Worm (Caenorhabditis elegans): Measurements from ENCODE around the gene ZK1290.10.

The ZK1290.10 gene

DNA sequence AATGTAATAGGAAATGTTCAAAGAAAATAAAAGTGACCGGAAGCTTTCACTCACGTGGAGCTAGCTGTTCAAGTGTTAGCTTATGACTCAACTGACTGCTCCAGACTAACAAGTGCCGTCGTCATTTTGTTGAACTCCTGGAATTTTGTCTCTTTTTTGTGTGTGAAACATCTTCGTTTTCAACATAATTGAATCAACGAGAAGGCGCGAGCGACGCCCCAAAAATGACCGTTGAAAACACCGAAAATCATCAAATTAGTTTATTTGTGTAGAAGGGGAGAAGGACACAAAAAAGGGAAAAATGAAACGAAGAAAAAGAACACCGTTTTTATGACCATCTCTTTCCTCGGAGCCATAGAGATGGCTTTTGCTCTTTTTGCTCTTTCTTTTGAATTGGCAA lies 1.7 kb upstream of the ZK1290.10 start, which contains the start of gene ZK1290.14:
Gene ZK1290.14 (minus strand): TSS at position 139 of the 400 bp plus-strand sequence.
- TF ChIP-seq bed-3 (GFP tag; optimal IDR thresholded peaks at IDR 0.05) (no peak), nhr-28 (tag; optimal IDR thresholded peaks at IDR 0.05) (no peak), mep-1 (tag; optimal IDR thresholded peaks at IDR 0.05) (no peak)

DNA sequence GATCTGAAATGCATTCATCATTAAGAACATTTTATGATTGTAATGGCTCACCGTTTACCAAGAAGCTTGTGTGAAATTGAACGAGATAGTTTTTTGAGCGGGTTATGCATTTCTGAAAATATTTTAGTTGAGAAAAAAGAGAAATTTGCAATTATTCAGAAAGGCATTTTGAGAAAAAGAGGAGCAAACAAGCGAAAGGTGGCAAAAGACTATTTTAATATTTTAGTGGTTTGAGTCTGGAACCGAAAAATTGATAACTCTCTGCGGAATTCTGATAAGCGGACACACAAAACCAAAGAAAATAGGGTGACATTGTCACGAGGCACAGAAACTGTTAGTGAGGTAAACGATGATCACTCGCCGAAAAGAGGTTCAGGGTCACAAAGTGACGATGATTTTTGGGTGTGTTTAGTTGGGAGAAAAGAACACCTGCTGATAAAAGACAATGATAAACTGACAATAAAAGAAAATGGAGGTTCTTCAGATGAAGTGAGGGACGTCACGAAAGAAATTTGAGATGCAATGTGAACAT lies 1.1 kb upstream of the ZK1290.10 start:
- TF ChIP-seq ham-2 (GFP tag; optimal IDR thresholded peaks at IDR 0.05) (no peak), flh-1 (GFP tag; optimal IDR thresholded peaks at IDR 0.05) (no peak), nhr-2 (tag; optimal IDR thresholded peaks at IDR 0.05) (no peak), ceh-83 (GFP tag; optimal IDR thresholded peaks at IDR 0.05) (no peak)

DNA sequence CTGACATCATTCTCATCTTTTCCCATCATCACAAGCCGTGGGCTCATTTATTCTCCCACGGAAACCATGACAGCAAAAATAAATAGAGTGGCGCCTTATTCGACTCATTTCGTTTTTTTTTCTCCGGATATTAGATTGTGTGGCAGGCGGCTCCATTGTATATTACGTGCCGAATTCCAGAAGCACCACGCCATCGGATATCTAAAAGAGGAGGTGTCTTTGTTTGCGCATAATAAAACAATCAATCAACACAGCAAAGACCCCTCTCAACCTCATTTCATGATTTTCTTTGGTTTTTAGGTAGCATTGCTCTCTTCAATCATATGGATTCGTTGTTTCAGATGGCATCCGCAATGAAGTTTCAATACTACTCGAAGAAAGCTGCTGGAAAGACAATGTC lies 4.7 kb downstream of the ZK1290.10 start, which contains the start of gene tph-1:
Gene tph-1 (plus strand): TSS at position 301 of the 400 bp plus-strand sequence.
- TF ChIP-seq hlh-1 (tag; optimal IDR thresholded peaks at IDR 0.05) (no peak), elt-1 (tag; optimal IDR thresholded peaks at IDR 0.05; ENCODE audit: borderline replicate concordance, insufficient read depth) (no peak), unc-120 (tag; optimal IDR thresholded peaks at IDR 0.05; ENCODE audit: poor library complexity, severe bottlenecking) (no peak), cnd-1 (tag; optimal IDR thresholded peaks at IDR 0.05) (no peak), unc-39 (tag; optimal IDR thresholded peaks at IDR 0.05) (no peak)

DNA sequence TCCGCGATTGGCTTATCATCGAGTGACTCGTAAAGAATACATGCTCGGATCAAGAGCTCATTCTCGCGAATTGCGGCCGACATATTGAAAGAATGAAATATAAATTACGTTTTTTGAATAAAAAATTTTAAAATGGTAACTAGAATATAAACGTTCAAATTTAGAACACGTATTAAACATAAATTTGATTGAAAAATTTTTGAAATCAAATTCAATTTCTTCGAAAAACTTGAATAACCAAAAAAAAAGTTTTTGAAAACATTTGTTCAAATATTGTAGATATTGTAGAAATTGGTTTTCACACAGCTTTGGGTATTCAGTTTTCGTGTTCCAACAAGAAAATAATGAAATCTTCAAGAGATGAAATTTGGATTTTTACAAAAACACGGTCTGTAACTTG lies 5.7 kb downstream of the ZK1290.10 start, which contains the start of gene fbxa-224:
Gene fbxa-224 (minus strand): TSS at position 101 of the 400 bp plus-strand sequence.
- TF ChIP-seq flh-1 (GFP tag; optimal IDR thresholded peaks at IDR 0.05) (no peak), sptf-1 (tag; optimal IDR thresholded peaks at IDR 0.05) (no peak), ceh-83 (GFP tag; optimal IDR thresholded peaks at IDR 0.05) (no peak), snpc-4 (tag; optimal IDR thresholded peaks at IDR 0.05) (no peak), unc-39 (tag; optimal IDR thresholded peaks at IDR 0.05) (no peak), nhr-12 (tag; optimal IDR thresholded peaks at IDR 0.05) (no peak), ces-1 (GFP tag; optimal IDR thresholded peaks at IDR 0.05) (no peak), lsy-2 (tag; optimal IDR thresholded peaks at IDR 0.05) (no peak), elt-1 (tag; optimal IDR thresholded peaks at IDR 0.05; ENCODE audit: borderline replicate concordance, insufficient read depth) (no peak), mls-2 (tag; optimal IDR thresholded peaks at IDR 0.05) (no peak), mab-5 (tag; optimal IDR thresholded peaks at IDR 0.05) (no peak)

DNA sequence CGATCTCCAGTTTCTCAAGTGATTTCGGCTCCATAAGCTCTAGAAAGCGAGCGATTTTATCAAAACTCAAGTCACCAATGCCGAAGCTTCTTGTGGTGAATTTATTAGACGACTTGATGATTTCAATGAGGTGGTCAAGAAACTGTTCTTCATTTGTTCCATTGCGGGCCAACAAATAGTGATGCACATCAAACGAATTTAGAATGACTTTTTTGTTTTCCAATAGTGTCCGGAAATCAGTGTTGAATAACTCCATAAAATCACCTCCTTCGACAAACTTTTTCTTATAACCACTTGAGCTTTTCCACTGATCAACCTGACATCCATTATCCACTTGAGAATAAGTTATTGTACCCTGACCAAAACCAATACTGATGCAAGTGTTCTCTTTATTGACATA lies 6.4 kb downstream of the ZK1290.10 start:
- TF ChIP-seq bed-3 (GFP tag; optimal IDR thresholded peaks at IDR 0.05), result no peak
- no peak for TF ChIP-seq ceh-43 (GFP tag; optimal IDR thresholded peaks at IDR 0.05)
- TF ChIP-seq ceh-39 (tag; optimal IDR thresholded peaks at IDR 0.05), result no peak
- no peak for TF ChIP-seq snpc-4 (tag; optimal IDR thresholded peaks at IDR 0.05)
- no peak for TF ChIP-seq nhr-12 (tag; optimal IDR thresholded peaks at IDR 0.05)
- TF ChIP-seq nhr-2 (tag; optimal IDR thresholded peaks at IDR 0.05), result no peak
- TF ChIP-seq drap-1 (GFP tag; optimal IDR thresholded peaks at IDR 0.05), result no peak
- TF ChIP-seq unc-62 (GFP tag; optimal IDR thresholded peaks at IDR 0.05), result no peak
- no peak for TF ChIP-seq nhr-76 (tag; optimal IDR thresholded peaks at IDR 0.05)
- no peak for TF ChIP-seq tbx-8 (GFP tag; optimal IDR thresholded peaks at IDR 0.05)
- TF ChIP-seq nhr-237 (tag; optimal IDR thresholded peaks at IDR 0.05), result no peak
- TF ChIP-seq sptf-1 (tag; optimal IDR thresholded peaks at IDR 0.05), result no peak

DNA sequence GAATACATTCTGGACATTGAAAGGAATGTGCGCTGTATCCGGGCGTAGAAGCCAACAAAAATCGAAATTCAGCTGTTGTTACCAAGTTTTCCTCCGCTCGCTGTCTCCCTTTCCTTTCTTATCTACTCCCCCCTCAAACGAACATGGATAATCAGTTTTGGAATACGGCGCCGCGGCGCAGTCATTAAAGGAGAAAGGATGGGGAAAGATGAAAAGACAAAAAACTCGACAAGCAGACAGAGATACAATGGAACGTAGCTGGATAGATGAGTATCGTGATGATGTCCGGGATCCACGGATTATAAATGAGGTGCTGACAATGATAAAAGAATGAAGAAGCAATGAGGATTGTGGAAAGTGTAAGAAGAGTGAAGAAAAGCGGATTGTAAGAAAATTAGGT lies 8.3 kb downstream of the ZK1290.10 start:
- TF ChIP-seq nhr-237 (tag; optimal IDR thresholded peaks at IDR 0.05) (no peak), bed-3 (GFP tag; optimal IDR thresholded peaks at IDR 0.05) (no peak), blmp-1 (tag; optimal IDR thresholded peaks at IDR 0.05) (no peak), pha-4 (tag; optimal IDR thresholded peaks at IDR 0.05) (no peak), nhr-28 (tag; optimal IDR thresholded peaks at IDR 0.05) (no peak), ceh-39 (tag; optimal IDR thresholded peaks at IDR 0.05) (no peak), unc-62 (GFP tag; optimal IDR thresholded peaks at IDR 0.05) (no peak), unc-39 (tag; optimal IDR thresholded peaks at IDR 0.05) (no peak), mep-1 (tag; optimal IDR thresholded peaks at IDR 0.05) (no peak), lin-32 (GFP tag; optimal IDR thresholded peaks at IDR 0.05) (no peak), M03D4.4 (tag; optimal IDR thresholded peaks at IDR 0.05) (no peak), sem-2 (GFP tag; optimal IDR thresholded peaks at IDR 0.05) (no peak), nhr-12 (tag; optimal IDR thresholded peaks at IDR 0.05) (no peak), zip-8 (tag; optimal IDR thresholded peaks at IDR 0.05) (no peak), ztf-11 (tag; optimal IDR thresholded peaks at IDR 0.05) (no peak), lin-13 (tag; optimal IDR thresholded peaks at IDR 0.05) (no peak), ceh-43 (GFP tag; optimal IDR thresholded peaks at IDR 0.05) (no peak), flh-1 (GFP tag; optimal IDR thresholded peaks at IDR 0.05) (no peak), drap-1 (GFP tag; optimal IDR thresholded peaks at IDR 0.05) (no peak), mab-5 (tag; optimal IDR thresholded peaks at IDR 0.05) (no peak)

Measured in whole organism, mixed stage, embryonic.